Worm (Caenorhabditis elegans) whole organism, young adult: ENCODE results near the gene mrps-35.

Experiments
- B0035.1 ChIP-seq: sonication (generic microtip); optimal IDR thresholded peaks from 2 replicates; lab custom pipeline; 2016; ENCODE audit warnings: missing genetic modification characterization, mild to moderate bottlenecking, missing compliant biosample characterization, missing genotype, missing genetic modification reagents
- K11D2.4 ChIP-seq: fragments of 200-800 bp; sonication (Bioruptor generic); IDR thresholded peaks from 2 replicates; pipeline ENCODE4 v1.3.6; 2022; ENCODE audit warnings: missing genetic modification reagents, missing genetic modification characterization, missing compliant biosample characterization
- Y53F4B.3 ChIP-seq: fragments of 200-800 bp; sonication (Bioruptor generic); IDR thresholded peaks from 2 replicates; pipeline ENCODE4 v1.3.6; 2022; ENCODE audit warnings: missing genetic modification reagents, missing genetic modification characterization, missing compliant biosample characterization
- Y67H2A.10 ChIP-seq: fragments of 200-800 bp; sonication (Bioruptor generic); conservative IDR thresholded peaks from 2 replicates; pipeline ENCODE4 v1.3.6; 2022; ENCODE audit warnings: missing genetic modification reagents, missing genetic modification characterization, missing compliant biosample characterization
- ZK185.1 ChIP-seq: sonication (generic microtip); optimal IDR thresholded peaks from 2 replicates; lab custom pipeline; 2016; ENCODE audit warnings: mild to moderate bottlenecking, missing genetic modification characterization, missing compliant biosample characterization; ENCODE audit not compliant: poor library complexity, severe bottlenecking
- atf-7 ChIP-seq: sonication (generic microtip); optimal IDR thresholded peaks from 2 replicates; lab custom pipeline; 2017; ENCODE audit warnings: mild to moderate bottlenecking, missing genetic modification characterization, missing compliant biosample characterization
- athp-1 ChIP-seq: sonication (generic microtip); optimal IDR thresholded peaks from 2 replicates; lab custom pipeline; 2017; ENCODE audit warnings: mild to moderate bottlenecking, missing genetic modification characterization, missing compliant biosample characterization
- attf-6 ChIP-seq: fragments of 200-800 bp; sonication (Bioruptor generic); IDR thresholded peaks from 2 replicates; pipeline ENCODE4 v1.3.6; 2022; ENCODE audit warnings: missing genetic modification reagents, missing genetic modification characterization, missing compliant biosample characterization
- ceh-91 ChIP-seq: fragments of 200-800 bp; sonication (Bioruptor generic); IDR thresholded peaks from 2 replicates; pipeline ENCODE4 v1.3.6; 2022; ENCODE audit warnings: missing genetic modification reagents, missing genetic modification characterization, missing compliant biosample characterization
- dpl-1 ChIP-seq: fragments of 150-350 bp; optimal IDR thresholded peaks from 2 replicates; lab custom pipeline; 2014; ENCODE audit warnings: missing biosample characterization, missing genetic modification reagents, missing genetic modification characterization
- egl-44 ChIP-seq: fragments of 200-800 bp; sonication (Bioruptor generic); IDR thresholded peaks from 2 replicates; pipeline ENCODE4 v1.3.6; 2022; ENCODE audit warnings: missing genetic modification reagents, missing genetic modification characterization, missing compliant biosample characterization
- egrh-3 ChIP-seq: fragments of 200-800 bp; sonication (Bioruptor generic); IDR thresholded peaks from 2 replicates; pipeline ENCODE4 v1.3.6; 2022; ENCODE audit warnings: missing genetic modification reagents, missing genetic modification characterization, missing compliant biosample characterization
- ets-4 ChIP-seq: fragments of 200-800 bp; sonication (Bioruptor generic); optimal IDR thresholded peaks from 2 replicates; lab custom pipeline; 2018; ENCODE audit warnings: mild to moderate bottlenecking, missing genetic modification characterization, missing compliant biosample characterization
- hlh-26 ChIP-seq: fragments of 200-800 bp; sonication (Bioruptor generic); conservative IDR thresholded peaks from 2 replicates; pipeline ENCODE4 v1.3.6; 2022; ENCODE audit warnings: missing genetic modification reagents, missing genetic modification characterization, missing compliant biosample characterization
- hmg-20 ChIP-seq: fragments of 200-800 bp; sonication (Bioruptor generic); IDR thresholded peaks from 2 replicates; pipeline ENCODE4 v1.3.6; 2022; ENCODE audit warnings: missing genetic modification reagents, missing genetic modification characterization, missing compliant biosample characterization
- lag-1 ChIP-seq: fragments of 200-800 bp; sonication (Bioruptor generic); IDR thresholded peaks from 2 replicates; pipeline ENCODE4 v1.3.6; 2022; ENCODE audit warnings: missing genetic modification reagents, missing genetic modification characterization, missing compliant biosample characterization
- let-526 ChIP-seq: fragments of 200-800 bp; sonication (Bioruptor generic); IDR thresholded peaks from 2 replicates; pipeline ENCODE4 v1.3.6; 2022; ENCODE audit warnings: missing genetic modification reagents, missing genetic modification characterization, missing compliant biosample characterization
- lin-40 ChIP-seq: sonication (generic microtip); optimal IDR thresholded peaks from 2 replicates; lab custom pipeline; 2016; ENCODE audit warnings: missing genetic modification characterization, mild to moderate bottlenecking, missing compliant biosample characterization, missing genotype, missing genetic modification reagents
- lir-1 ChIP-seq: fragments of 200-800 bp; sonication (Bioruptor generic); conservative IDR thresholded peaks from 2 replicates; pipeline ENCODE4 v1.3.6; 2022; ENCODE audit warnings: missing genetic modification reagents, missing genetic modification characterization, missing compliant biosample characterization
- madf-6 ChIP-seq: fragments of 200-800 bp; sonication (Bioruptor generic); IDR thresholded peaks from 2 replicates; pipeline ENCODE4 v1.3.6; 2022; ENCODE audit warnings: missing genetic modification reagents, missing genetic modification characterization, missing compliant biosample characterization
- madf-8 ChIP-seq: fragments of 200-800 bp; sonication (Bioruptor generic); conservative IDR thresholded peaks from 2 replicates; pipeline ENCODE4 v1.3.6; 2022; ENCODE audit warnings: missing genetic modification reagents, missing genetic modification characterization, missing compliant biosample characterization
- nfya-1 ChIP-seq: sonication (generic microtip); optimal IDR thresholded peaks from 2 replicates; lab custom pipeline; 2017; ENCODE audit warnings: antibody characterized with exemption, missing compliant biosample characterization, missing genetic modification characterization, borderline replicate concordance; ENCODE audit not compliant: insufficient read depth
- nfya-2 ChIP-seq: fragments of 200-800 bp; sonication (Bioruptor generic); IDR thresholded peaks from 2 replicates; pipeline ENCODE4 v1.3.6; 2022; ENCODE audit warnings: missing genetic modification reagents, missing genetic modification characterization, missing compliant biosample characterization
- nhr-179 ChIP-seq: sonication (generic microtip); optimal IDR thresholded peaks from 2 replicates; lab custom pipeline; 2016; ENCODE audit warnings: mild to moderate bottlenecking, missing genetic modification characterization, missing compliant biosample characterization
- rcor-1 ChIP-seq: fragments of 200-800 bp; sonication (Bioruptor generic); IDR thresholded peaks from 2 replicates; pipeline ENCODE4 v1.3.6; 2022; ENCODE audit warnings: missing genetic modification reagents, missing genetic modification characterization, missing compliant biosample characterization
- rec-8 ChIP-seq, 2 experiments: sonication (generic microtip); optimal IDR thresholded peaks; 2 replicates each; lab custom pipeline; 2016; ENCODE audit warnings: mild to moderate bottlenecking in 2 of 2, missing genetic modification characterization in 2 of 2, missing genetic modification reagents in 2 of 2, missing genotype in 2 of 2, missing biosample characterization in 1 of 2, missing compliant biosample characterization in 1 of 2, moderate library complexity in 1 of 2
- sea-2 ChIP-seq: fragments of 200-800 bp; sonication (Bioruptor generic); IDR thresholded peaks from 2 replicates; pipeline ENCODE4 v1.3.6; 2022; ENCODE audit warnings: missing genetic modification characterization, missing compliant biosample characterization
- snpc-4 ChIP-seq, 5 experiments: fragments of 150-350 bp in 1 of 5; sonication (generic microtip) in 4 of 5; optimal IDR thresholded peaks; 2 replicates each; lab custom pipeline; 2014 to 2018; ENCODE audit warnings: missing genetic modification characterization in 5 of 5, missing biosample characterization in 3 of 5, antibody characterized with exemption in 2 of 5, mild to moderate bottlenecking in 2 of 5, missing compliant biosample characterization in 2 of 5, missing genotype in 2 of 5, moderate library complexity in 2 of 5, missing genetic modification reagents in 1 of 5
- unc-62 ChIP-seq: fragments of 150-350 bp; optimal IDR thresholded peaks from 2 replicates; lab custom pipeline; 2014; ENCODE audit warnings: missing biosample characterization, missing genetic modification reagents, missing genetic modification characterization
- xnd-1 ChIP-seq: sonication (generic microtip); optimal IDR thresholded peaks from 2 replicates; lab custom pipeline; 2016; ENCODE audit warnings: missing genotype, missing genetic modification reagents, missing genetic modification characterization, missing compliant biosample characterization
- zfh-2 ChIP-seq: fragments of 200-800 bp; sonication (Bioruptor generic); conservative IDR thresholded peaks from 2 replicates; pipeline ENCODE4 v1.3.6; 2022; ENCODE audit warnings: missing genetic modification reagents, missing genetic modification characterization, missing compliant biosample characterization
- zim-3 ChIP-seq: sonication (generic microtip); optimal IDR thresholded peaks from 2 replicates; lab custom pipeline; 2017; ENCODE audit warnings: mild to moderate bottlenecking, missing genetic modification characterization, moderate library complexity, missing compliant biosample characterization
- ztf-18 ChIP-seq: sonication (generic microtip); optimal IDR thresholded peaks from 2 replicates; lab custom pipeline; 2016; ENCODE audit warnings: missing genotype, mild to moderate bottlenecking, missing genetic modification characterization, missing compliant biosample characterization
- ztf-25 ChIP-seq: fragments of 200-800 bp; sonication (Bioruptor generic); IDR thresholded peaks from 2 replicates; pipeline ENCODE4 v1.3.6; 2022; ENCODE audit warnings: missing genetic modification reagents, missing genetic modification characterization, missing compliant biosample characterization
- ztf-26 ChIP-seq: sonication (generic microtip); optimal IDR thresholded peaks from 2 replicates; lab custom pipeline; 2017; ENCODE audit warnings: missing genetic modification characterization, missing compliant biosample characterization
- ztf-28 ChIP-seq: fragments of 200-800 bp; sonication (Bioruptor generic); IDR thresholded peaks from 2 replicates; pipeline ENCODE4 v1.3.6; 2022; ENCODE audit warnings: missing genetic modification reagents, missing genetic modification characterization, missing compliant biosample characterization

mrps-35 gene

DNA sequence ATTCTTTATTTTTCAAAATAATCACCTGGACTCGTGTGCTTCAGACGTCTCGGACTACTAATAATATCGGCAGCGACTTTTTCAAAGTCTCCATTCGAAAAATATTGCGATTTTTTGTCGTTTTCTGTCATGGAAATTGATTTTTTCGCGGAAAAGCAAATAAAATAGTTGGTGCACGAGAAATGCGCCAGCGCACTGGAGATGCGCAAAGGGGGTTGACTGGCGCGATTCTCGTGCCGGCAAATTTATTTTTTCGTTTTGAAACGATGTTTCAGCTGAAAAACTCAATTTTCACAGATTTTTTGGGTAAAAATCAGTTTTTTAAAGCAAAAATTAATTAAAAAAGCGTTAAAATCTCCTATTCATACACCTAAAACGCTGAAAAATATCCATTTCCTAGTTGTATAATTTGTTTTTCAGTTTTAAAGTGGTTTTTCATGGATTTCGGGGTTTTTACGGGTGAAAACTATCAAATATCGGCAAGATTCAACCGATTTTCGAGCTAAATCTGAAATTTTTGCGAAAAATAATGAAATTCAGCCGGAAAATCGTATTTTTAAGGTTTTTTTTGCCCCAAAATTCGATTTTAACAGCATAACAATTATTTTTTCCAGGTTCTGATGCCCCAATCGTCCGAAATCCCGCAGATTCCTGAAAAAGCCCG is 9.3 kb downstream of the mrps-35 start, which contains the start of the genes reps-1 and Y39B6A.37 (continued):
- TF ChIP-seq attf-6 (0 out of 2 replicates have a peak, but pooled peaks have one; percentile 33), lir-1 (GFP tag; lab: Robert Waterston, UW) (peak; percentile 56; the same call in 1 of the 2 replicates), madf-6 (peak; percentile 69), dpl-1 (GFP tag; lab: Kevin White, UChicago) (no peak), ets-4 (GFP tag; lab: Kevin White, UChicago) (no peak), zim-3 (no peak), ztf-28 (GFP tag; lab: Robert Waterston, UW) (no peak), atf-7 (no peak), nhr-179 (no peak), rec-8 (tag; optimal IDR thresholded peaks at IDR 0.05; lab: Kevin White, UChicago) (no peak), athp-1 (tag; lab: Kevin White, UChicago) (no peak), let-526 (no peak), egl-44 (GFP tag; lab: Robert Waterston, UW) (no peak), rcor-1 (GFP tag; lab: Robert Waterston, UW) (peak; percentile 74), ztf-25 (GFP tag; lab: Robert Waterston, UW) (no peak)

DNA sequence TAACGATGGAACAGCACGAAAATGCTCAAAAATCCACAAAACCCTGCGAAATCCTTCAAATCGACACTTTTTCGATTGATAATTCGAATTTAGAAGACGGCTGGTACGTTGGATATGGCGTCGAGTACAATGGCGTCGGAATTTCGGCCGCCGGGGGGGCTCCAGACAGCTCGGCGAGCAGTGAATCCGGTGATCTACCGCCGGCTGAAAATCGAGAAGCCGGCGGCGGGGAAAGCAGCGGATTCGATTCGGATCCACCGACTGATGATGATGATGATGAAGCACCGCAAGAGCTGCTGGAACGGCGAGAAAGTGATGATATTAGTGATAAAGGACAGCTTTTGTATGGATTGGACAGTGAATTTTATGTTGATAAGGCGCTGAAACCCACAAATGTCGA is 9.9 kb downstream of the mrps-35 start:
- TF ChIP-seq Y67H2A.10 = no peak
- TF ChIP-seq lin-40 (tag; lab: Kevin White, UChicago) = no peak
- no peak for TF ChIP-seq ZK185.1 (tag; lab: Kevin White, UChicago)
- no peak for TF ChIP-seq hlh-26 (GFP tag; lab: Robert Waterston, UW)
- TF ChIP-seq Y53F4B.3 = no peak
- peak; percentile 70; the same call in 1 of the 2 replicates for TF ChIP-seq egrh-3 (GFP tag; lab: Robert Waterston, UW)
- peak; percentile 74 for TF ChIP-seq zfh-2 (GFP tag; lab: Robert Waterston, UW)
- no peak for TF ChIP-seq snpc-4 (GFP tag; optimal IDR thresholded peaks at IDR 0.05; lab: Kevin White, UChicago)
- no peak for TF ChIP-seq snpc-4 (tag; optimal IDR thresholded peaks at IDR 0.05; lab: Kevin White, UChicago)
- TF ChIP-seq, all 124 proteins: peak for 2

DNA sequence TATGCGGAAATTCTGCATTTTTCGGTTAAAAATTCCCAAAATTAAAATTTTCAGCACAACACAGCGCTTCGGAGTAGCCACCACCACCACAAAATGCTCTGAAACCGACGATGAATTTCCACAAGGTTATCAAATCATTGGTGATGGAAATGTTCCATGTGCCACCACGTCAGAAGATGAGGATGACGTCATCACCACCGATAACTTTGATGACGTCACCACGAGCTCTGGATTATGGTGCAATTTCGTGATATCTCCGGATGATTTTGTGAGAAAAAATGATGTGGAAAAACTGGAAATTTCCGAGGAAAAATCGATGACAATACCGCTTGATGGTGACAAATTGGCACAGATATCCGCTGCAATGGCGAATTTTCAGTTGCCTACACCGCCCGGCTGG is 11.9 kb downstream of the mrps-35 start:
- TF ChIP-seq atf-7 = no peak
- TF ChIP-seq nfya-2 (GFP tag; lab: Robert Waterston, UW) = no peak
- no peak for TF ChIP-seq ztf-26 (tag; lab: Kevin White, UChicago)
- TF ChIP-seq hmg-20 (GFP tag; lab: Robert Waterston, UW) = no peak
- no peak for TF ChIP-seq B0035.1 (tag; lab: Kevin White, UChicago)
- no peak for TF ChIP-seq Y67H2A.10
- no peak for TF ChIP-seq xnd-1 (tag; lab: Kevin White, UChicago)
- no peak for TF ChIP-seq madf-8 (GFP tag; lab: Robert Waterston, UW)
- no peak for TF ChIP-seq lin-40 (tag; lab: Kevin White, UChicago)
- TF ChIP-seq ceh-91 (GFP tag; lab: Robert Waterston, UW) = no peak
- no peak for TF ChIP-seq athp-1 (tag; lab: Kevin White, UChicago)
- TF ChIP-seq ztf-25 (GFP tag; lab: Robert Waterston, UW) = no peak
- TF ChIP-seq sea-2 (GFP tag; lab: Robert Waterston, UW) = no peak
- TF ChIP-seq ztf-18 (tag; lab: Kevin White, UChicago) = no peak
- no peak for TF ChIP-seq K11D2.4
- no peak for TF ChIP-seq nfya-1
- no peak for TF ChIP-seq lag-1 (GFP tag; lab: Robert Waterston, UW)
- TF ChIP-seq unc-62 (GFP tag; lab: Kevin White, UChicago) = no peak
